Fruit fly (Drosophila melanogaster) Kc167 (cell line): Measurements from ENCODE around the gene CG34328.

ENCODE experiments used
- Myc ChIP-seq: fragments of >200 bp; optimal IDR thresholded peaks from 2 replicates; lab custom pipeline; 2017; ENCODE audit warnings: missing external identifiers
- Sin3A ChIP-seq: fragments of >200 bp; optimal IDR thresholded peaks from 2 replicates; lab custom pipeline; 2018; ENCODE audit warnings: missing external identifiers
- h ChIP-seq: fragments of >200 bp; optimal IDR thresholded peaks from 3 replicates; lab custom pipeline; 2018; ENCODE audit warnings: missing external identifiers
- insv ChIP-seq: fragments of >200 bp; optimal IDR thresholded peaks from 3 replicates; lab custom pipeline; 2018; ENCODE audit warnings: missing external identifiers
- psq ChIP-seq: fragments of >200 bp; optimal IDR thresholded peaks from 2 replicates; lab custom pipeline; 2017; ENCODE audit warnings: missing external identifiers
- ttk ChIP-seq: sonication (Bioruptor generic); optimal IDR thresholded peaks from 2 replicates; lab custom pipeline; 2017; ENCODE audit warnings: missing external identifiers

- TF ChIP-seq psq (lab: Kevin White, UChicago) = no peak
- no peak for TF ChIP-seq h (lab: Kevin White, UChicago)
- TF ChIP-seq insv (lab: Kevin White, UChicago) = no peak
- TF ChIP-seq Myc (lab: Kevin White, UChicago) = no peak
- no peak for TF ChIP-seq ttk (lab: Kevin White, UChicago)
- TF ChIP-seq Sin3A (lab: Kevin White, UChicago) = no peak
Observed at dm6 chrX:18405567-18406059, 5.7 kb upstream of the CG34328 start.
